Worm (Caenorhabditis elegans): ENCODE measurements around the gene rnp-1.

DNA sequence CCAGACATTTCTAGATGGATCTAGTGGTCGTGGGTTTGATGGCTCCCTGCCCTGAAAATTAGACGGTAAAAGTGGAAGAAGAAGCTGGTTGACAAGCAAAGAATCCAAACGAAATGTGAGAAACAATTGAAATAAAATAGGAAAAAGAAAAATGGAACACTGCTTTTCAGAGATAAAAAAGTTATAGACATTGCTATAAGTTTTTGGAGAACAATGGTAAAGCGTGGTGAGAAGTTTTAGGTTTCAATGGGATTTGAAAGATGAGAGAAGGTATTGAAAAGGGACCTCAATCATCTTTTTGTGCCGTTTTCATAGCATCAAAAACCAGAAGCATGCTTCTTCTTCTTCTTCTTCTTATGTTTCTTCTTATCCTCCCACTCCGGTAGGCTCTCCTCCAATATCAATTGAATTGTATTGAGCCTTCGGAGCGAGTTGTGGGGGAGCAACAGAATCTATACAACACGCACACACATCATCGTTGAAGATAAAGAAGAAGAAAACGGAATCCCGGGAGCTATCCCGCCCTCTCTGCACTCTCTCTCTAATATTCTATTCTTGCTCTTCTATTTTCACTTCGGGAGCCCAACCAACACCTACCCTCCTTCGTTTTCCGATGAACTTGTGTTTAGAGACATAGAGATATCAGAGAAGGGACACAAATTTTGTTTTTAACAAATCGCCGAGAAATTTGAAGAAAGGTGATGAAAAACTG is 42.4 kb downstream of the rnp-1 start, which contains the start of gene myo-3:
- TF ChIP-seq unc-62 (GFP tag; optimal IDR thresholded peaks at IDR 0.05) (no peak), snpc-4 (GFP tag; optimal IDR thresholded peaks at IDR 0.05) (no peak), snpc-4 (tag; optimal IDR thresholded peaks at IDR 0.05) (no peak), ztf-18 (tag; optimal IDR thresholded peaks at IDR 0.05) (no peak), mxl-1 (tag; optimal IDR thresholded peaks at IDR 0.05) (no peak)
